Worm (Caenorhabditis elegans): ENCODE results near the gene ckc-1.

- no peak for TF ChIP-seq lin-15B (tag; optimal IDR thresholded peaks at IDR 0.05)
- TF ChIP-seq zag-1 (tag; optimal IDR thresholded peaks at IDR 0.05): no peak
- TF ChIP-seq tbx-2 (tag; optimal IDR thresholded peaks at IDR 0.05): no peak
- TF ChIP-seq egl-27 (tag; optimal IDR thresholded peaks at IDR 0.05): no peak
- no peak for TF ChIP-seq hpl-2 (GFP tag; optimal IDR thresholded peaks at IDR 0.05)
- TF ChIP-seq isw-1 (GFP tag; IDR thresholded peaks at IDR 0.05): no peak
- TF ChIP-seq unc-86 (tag; optimal IDR thresholded peaks at IDR 0.05): no peak
- TF ChIP-seq pqm-1 (tag; optimal IDR thresholded peaks at IDR 0.05): peak; percentile 88
- no peak for TF ChIP-seq dpl-1 (GFP tag; optimal IDR thresholded peaks at IDR 0.05)
- TF ChIP-seq dsc-1 (tag; optimal IDR thresholded peaks at IDR 0.05): no peak
- TF ChIP-seq aly-2 (tag; optimal IDR thresholded peaks at IDR 0.05): no peak
These were observed 42.2 kb upstream of the ckc-1 start for ce11 chrX:3534218-3534617.

Data from whole organism, L1 larva.